Worm (Caenorhabditis elegans): ENCODE results near the gene taf-12.

taf-12 gene

ce11 chrIII:11909778-11910177 is 40.7 kb upstream of the taf-12 start, which contains the start of gene faah-4:
Gene faah-4 (minus strand): TSS chrIII:11909878.
- TF ChIP-seq flt-1 (GFP tag; IDR thresholded peaks at IDR 0.05) = no peak
- TF ChIP-seq ceh-13 (GFP tag; optimal IDR thresholded peaks at IDR 0.05) = no peak

DNA sequence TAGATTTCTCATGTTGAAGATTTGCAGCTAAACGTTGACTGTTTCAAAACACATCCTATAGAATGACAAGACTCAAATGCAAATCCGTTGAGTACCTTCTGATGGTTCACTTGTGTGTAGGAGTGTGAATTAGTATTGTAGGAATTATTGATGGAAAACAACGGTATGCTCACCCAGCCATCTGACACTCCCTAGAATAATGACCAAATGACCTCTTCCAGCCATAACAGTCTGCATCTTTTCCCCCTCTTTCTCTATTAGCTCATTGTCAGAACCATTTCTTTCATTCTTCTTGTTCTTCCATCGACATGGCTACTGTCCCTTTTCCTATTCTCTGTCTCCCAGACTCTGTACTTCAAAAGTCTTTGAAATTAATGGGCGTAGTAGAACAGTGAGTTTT is 39.6 kb upstream of the taf-12 start, which contains the start of gene fbxb-24:
fbxb-24 (plus strand) TSS at position 301 of the 400 bp plus-strand sequence.
- TF ChIP-seq ceh-13 (GFP tag; optimal IDR thresholded peaks at IDR 0.05) (no peak), scrt-1 (GFP tag; IDR thresholded peaks at IDR 0.05) (no peak), tbx-11 (GFP tag; IDR thresholded peaks at IDR 0.05) (no peak), B0310.2 (tag; optimal IDR thresholded peaks at IDR 0.05) (no peak), sea-1 (GFP tag; conservative IDR thresholded peaks at IDR 0.05) (no peak), hnd-1 (tag; optimal IDR thresholded peaks at IDR 0.05) (no peak), hmbx-1 (tag; optimal IDR thresholded peaks at IDR 0.05) (no peak), tra-4 (tag; optimal IDR thresholded peaks at IDR 0.05) (no peak), hmg-4 (GFP tag; optimal IDR thresholded peaks at IDR 0.05) (no peak), F13C5.2 (tag; optimal IDR thresholded peaks at IDR 0.05) (no peak), pes-1 (GFP tag; IDR thresholded peaks at IDR 0.05) (no peak), ets-7 (tag; optimal IDR thresholded peaks at IDR 0.05) (no peak), aly-1 (tag; optimal IDR thresholded peaks at IDR 0.05) (no peak)

- TF ChIP-seq ama-1 (optimal IDR thresholded peaks at IDR 0.05) = no peak
- TF ChIP-seq tbx-11 (GFP tag; IDR thresholded peaks at IDR 0.05) = no peak
- TF ChIP-seq flt-1 (GFP tag; IDR thresholded peaks at IDR 0.05) = no peak
- no peak for TF ChIP-seq ceh-36 (tag; optimal IDR thresholded peaks at IDR 0.05)
- no peak for TF ChIP-seq scrt-1 (GFP tag; IDR thresholded peaks at IDR 0.05)
- TF ChIP-seq sea-1 (GFP tag; conservative IDR thresholded peaks at IDR 0.05) = no peak
- TF ChIP-seq tbx-37 (GFP tag; conservative IDR thresholded peaks at IDR 0.05) = no peak
- no peak for TF ChIP-seq hmbx-1 (tag; optimal IDR thresholded peaks at IDR 0.05)
- TF ChIP-seq hmg-4 (GFP tag; optimal IDR thresholded peaks at IDR 0.05) = no peak
- TF ChIP-seq B0310.2 (tag; optimal IDR thresholded peaks at IDR 0.05) = no peak
- no peak for TF ChIP-seq tra-4 (tag; optimal IDR thresholded peaks at IDR 0.05)
- no peak for TF ChIP-seq F13C5.2 (tag; optimal IDR thresholded peaks at IDR 0.05)
- no peak for TF ChIP-seq aly-1 (tag; optimal IDR thresholded peaks at IDR 0.05)
- TF ChIP-seq ets-7 (tag; optimal IDR thresholded peaks at IDR 0.05) = no peak
- TF ChIP-seq ceh-13 (GFP tag; optimal IDR thresholded peaks at IDR 0.05) = no peak
These were observed 38.1 kb upstream of the taf-12 start, which contains the start of gene sdz-33 for ce11 chrIII:11907177-11907576. Gene sdz-33 (plus strand): TSS chrIII:11907477.

DNA sequence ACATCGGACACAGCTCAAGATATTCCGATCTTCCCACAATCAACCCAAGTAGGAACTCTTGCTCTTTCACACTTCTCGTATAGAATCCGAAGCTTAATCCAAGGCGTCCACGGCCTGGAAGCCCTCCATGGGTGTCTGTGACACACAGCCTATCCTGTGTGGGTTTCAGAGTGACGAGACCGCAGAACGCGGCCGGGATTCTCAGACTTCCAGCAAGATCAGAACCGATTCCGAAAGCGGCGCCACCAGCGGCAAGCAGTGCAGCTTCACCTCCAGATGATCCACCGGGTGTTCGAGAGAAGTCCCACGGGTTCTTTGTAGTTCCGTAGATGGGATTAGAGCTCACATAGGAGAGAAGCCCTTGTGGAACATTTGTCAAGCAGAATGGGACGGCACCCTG is 33.7 kb upstream of the taf-12 start:
- TF ChIP-seq hmbx-1 (tag; optimal IDR thresholded peaks at IDR 0.05) = no peak
- TF ChIP-seq aly-1 (tag; optimal IDR thresholded peaks at IDR 0.05) = no peak
- TF ChIP-seq hnd-1 (tag; optimal IDR thresholded peaks at IDR 0.05) = no peak
- TF ChIP-seq tbx-37 (GFP tag; conservative IDR thresholded peaks at IDR 0.05) = no peak
- TF ChIP-seq scrt-1 (GFP tag; IDR thresholded peaks at IDR 0.05) = no peak

- no peak for TF ChIP-seq aly-1 (tag; optimal IDR thresholded peaks at IDR 0.05)
- no peak for TF ChIP-seq F13C5.2 (tag; optimal IDR thresholded peaks at IDR 0.05)
- TF ChIP-seq ceh-13 (GFP tag; optimal IDR thresholded peaks at IDR 0.05) = no peak
- TF ChIP-seq sea-1 (GFP tag; conservative IDR thresholded peaks at IDR 0.05) = no peak
- no peak for TF ChIP-seq ceh-36 (tag; optimal IDR thresholded peaks at IDR 0.05)
- TF ChIP-seq B0310.2 (tag; optimal IDR thresholded peaks at IDR 0.05) = no peak
- TF ChIP-seq tbx-37 (GFP tag; conservative IDR thresholded peaks at IDR 0.05) = no peak
- no peak for TF ChIP-seq hmbx-1 (tag; optimal IDR thresholded peaks at IDR 0.05)
- no peak for TF ChIP-seq hmg-4 (GFP tag; optimal IDR thresholded peaks at IDR 0.05)
- TF ChIP-seq hnd-1 (tag; optimal IDR thresholded peaks at IDR 0.05) = no peak
- no peak for TF ChIP-seq scrt-1 (GFP tag; IDR thresholded peaks at IDR 0.05)
- TF ChIP-seq ama-1 (optimal IDR thresholded peaks at IDR 0.05) = no peak
- TF ChIP-seq flt-1 (GFP tag; IDR thresholded peaks at IDR 0.05) = no peak
- no peak for TF ChIP-seq tbx-11 (GFP tag; IDR thresholded peaks at IDR 0.05)
These were observed 30.9 kb upstream of the taf-12 start for ce11 chrIII:11900022-11900421.

DNA sequence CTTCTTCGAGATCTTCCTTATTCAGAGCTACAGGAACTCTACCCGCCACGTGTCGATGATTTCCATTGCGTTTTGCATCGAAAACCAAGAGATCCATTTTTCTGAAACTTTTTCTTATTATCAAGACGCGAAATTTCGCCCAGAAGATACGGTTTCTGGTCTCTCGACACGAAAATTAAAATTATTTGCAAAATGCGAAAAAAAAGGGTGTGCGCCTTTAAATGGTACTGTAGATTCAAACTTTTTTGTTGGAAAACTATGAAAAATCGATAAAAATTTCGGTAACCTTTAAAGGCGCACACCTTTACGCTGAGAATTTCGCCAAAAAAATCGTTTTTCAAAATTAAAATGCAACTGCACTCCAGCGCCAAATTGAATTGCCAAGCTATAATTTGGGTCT is 29.1 kb upstream of the taf-12 start, which contains the start of gene tsen-2:
tsen-2 (minus strand) TSS at position 101 of the 400 bp plus-strand sequence.
- TF ChIP-seq flt-1 (GFP tag; IDR thresholded peaks at IDR 0.05) = no peak
- no peak for TF ChIP-seq hmg-4 (GFP tag; optimal IDR thresholded peaks at IDR 0.05)
- no peak for TF ChIP-seq pes-1 (GFP tag; IDR thresholded peaks at IDR 0.05)
- no peak for TF ChIP-seq sea-1 (GFP tag; conservative IDR thresholded peaks at IDR 0.05)
- TF ChIP-seq F13C5.2 (tag; optimal IDR thresholded peaks at IDR 0.05) = no peak
- no peak for TF ChIP-seq tbx-37 (GFP tag; conservative IDR thresholded peaks at IDR 0.05)
- no peak for TF ChIP-seq scrt-1 (GFP tag; IDR thresholded peaks at IDR 0.05)
- TF ChIP-seq aly-1 (tag; optimal IDR thresholded peaks at IDR 0.05) = no peak
- TF ChIP-seq hnd-1 (tag; optimal IDR thresholded peaks at IDR 0.05) = no peak
- TF ChIP-seq tbx-11 (GFP tag; IDR thresholded peaks at IDR 0.05) = no peak
- no peak for TF ChIP-seq tra-4 (tag; optimal IDR thresholded peaks at IDR 0.05)
- no peak for TF ChIP-seq ceh-36 (tag; optimal IDR thresholded peaks at IDR 0.05)
- no peak for TF ChIP-seq B0310.2 (tag; optimal IDR thresholded peaks at IDR 0.05)
- TF ChIP-seq ama-1 (optimal IDR thresholded peaks at IDR 0.05) = no peak

ce11 chrIII:11896652-11897051 is 27.6 kb upstream of the taf-12 start:
- TF ChIP-seq hnd-1 (tag; optimal IDR thresholded peaks at IDR 0.05) (no peak), ceh-13 (GFP tag; optimal IDR thresholded peaks at IDR 0.05) (no peak), aly-1 (tag; optimal IDR thresholded peaks at IDR 0.05) (no peak), tra-4 (tag; optimal IDR thresholded peaks at IDR 0.05) (no peak)

DNA sequence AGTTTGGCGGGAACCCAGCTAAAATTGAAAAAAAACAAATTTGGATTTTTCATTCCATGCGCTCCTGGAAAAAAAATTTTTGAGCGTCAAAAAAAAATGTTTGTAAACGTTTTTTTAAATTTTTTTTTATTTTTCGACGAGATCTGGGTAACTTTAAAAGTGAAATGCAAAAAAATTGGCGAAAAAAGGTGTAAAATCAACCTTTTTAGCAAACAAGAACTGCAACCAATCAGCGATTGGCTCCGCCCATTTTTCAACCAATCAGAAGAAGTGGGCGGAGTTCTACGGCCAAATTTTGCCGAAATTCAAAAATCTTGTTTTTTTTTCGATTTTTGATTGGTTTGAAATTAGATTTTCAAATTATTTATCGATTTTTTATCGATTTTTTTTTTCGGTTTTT is 26.4 kb upstream of the taf-12 start:
- TF ChIP-seq B0310.2 (tag; optimal IDR thresholded peaks at IDR 0.05) (no peak), tra-4 (tag; optimal IDR thresholded peaks at IDR 0.05) (no peak), tbx-11 (GFP tag; IDR thresholded peaks at IDR 0.05) (no peak), pes-1 (GFP tag; IDR thresholded peaks at IDR 0.05) (no peak), ama-1 (optimal IDR thresholded peaks at IDR 0.05) (no peak), flt-1 (GFP tag; IDR thresholded peaks at IDR 0.05) (no peak), sea-1 (GFP tag; conservative IDR thresholded peaks at IDR 0.05) (no peak), aly-1 (tag; optimal IDR thresholded peaks at IDR 0.05) (no peak), hmg-4 (GFP tag; optimal IDR thresholded peaks at IDR 0.05) (no peak), F13C5.2 (tag; optimal IDR thresholded peaks at IDR 0.05) (no peak), ets-7 (tag; optimal IDR thresholded peaks at IDR 0.05) (no peak), hmbx-1 (tag; optimal IDR thresholded peaks at IDR 0.05) (no peak), tbx-37 (GFP tag; conservative IDR thresholded peaks at IDR 0.05) (no peak), hnd-1 (tag; optimal IDR thresholded peaks at IDR 0.05) (no peak), ceh-13 (GFP tag; optimal IDR thresholded peaks at IDR 0.05) (no peak), ceh-36 (tag; optimal IDR thresholded peaks at IDR 0.05) (no peak), scrt-1 (GFP tag; IDR thresholded peaks at IDR 0.05) (no peak)
